Fruit fly (Drosophila melanogaster): ENCODE data around the gene CG5439.
A peak's percentile ranks its signal among the peaks of the same experiment; 100 is the strongest.

Gene CG5439

dm6 chr2L:13219281-13220092 is 42.5 kb downstream of the CG5439 start, which contains the start of the genes CG9426 and mRF1:
CG9426 (minus strand) TSS chr2L:13219923.
mRF1 (plus strand) TSS chr2L:13219979.
- no peak for TF ChIP-seq Mio (GFP tag; optimal IDR thresholded peaks at IDR 0.05)
- no peak for TF ChIP-seq pan (optimal IDR thresholded peaks at IDR 0.05)
- peak; percentile 55 for TF ChIP-seq h (GFP tag; optimal IDR thresholded peaks at IDR 0.05)
- TF ChIP-seq Abd-B (GFP tag; optimal IDR thresholded peaks at IDR 0.05) = no peak
- TF ChIP-seq br (GFP tag; optimal IDR thresholded peaks at IDR 0.05) = peak; percentile 41
- no peak for TF ChIP-seq Rel (GFP tag; optimal IDR thresholded peaks at IDR 0.05)
- TF ChIP-seq Rel (tag; optimal IDR thresholded peaks at IDR 0.05) = peak; percentile 1
- no peak for TF ChIP-seq usp (GFP tag; optimal IDR thresholded peaks at IDR 0.05)
- no peak for TF ChIP-seq sv (GFP tag; optimal IDR thresholded peaks at IDR 0.05)
- TF ChIP-seq N (GFP tag; optimal IDR thresholded peaks at IDR 0.05) = no peak
- no peak for TF ChIP-seq woc (GFP tag; optimal IDR thresholded peaks at IDR 0.05)
- TF ChIP-seq Hr83 (GFP tag; optimal IDR thresholded peaks at IDR 0.05; ENCODE audit: poor library complexity, severe bottlenecking) = peak; percentile 74
- no peak for TF ChIP-seq Dif (GFP tag; optimal IDR thresholded peaks at IDR 0.05; ENCODE audit: partially characterized antibody)
- TF ChIP-seq OdsH (GFP tag; optimal IDR thresholded peaks at IDR 0.05) = no peak
- TF ChIP-seq Vsx2 (GFP tag; optimal IDR thresholded peaks at IDR 0.05; ENCODE audit: partially characterized antibody) = no peak
- TF ChIP-seq dsf (GFP tag; optimal IDR thresholded peaks at IDR 0.05; ENCODE audit: borderline replicate concordance) = no peak
- no peak for TF ChIP-seq Dfd (GFP tag; optimal IDR thresholded peaks at IDR 0.05)
- peak; percentile 79 for TF ChIP-seq Hnf4 (GFP tag; optimal IDR thresholded peaks at IDR 0.05)
- TF ChIP-seq Myc (optimal IDR thresholded peaks at IDR 0.05) = no peak
- peak; percentile 20 for TF ChIP-seq HLH106 (tag; optimal IDR thresholded peaks at IDR 0.05)
- no peak for TF ChIP-seq foxo (GFP tag; optimal IDR thresholded peaks at IDR 0.05)
- TF ChIP-seq dl (GFP tag; optimal IDR thresholded peaks at IDR 0.05; ENCODE audit: insufficient read depth in 1 of 2, partially characterized antibody in 2 of 2) = no peak
- no peak for TF ChIP-seq ey (GFP tag; optimal IDR thresholded peaks at IDR 0.05)
- TF ChIP-seq rgr (GFP tag; optimal IDR thresholded peaks at IDR 0.05) = peak; percentile 41
- TF ChIP-seq fru (GFP tag; optimal IDR thresholded peaks at IDR 0.05) = peak; percentile 0
- no peak for TF ChIP-seq GATAd (GFP tag; optimal IDR thresholded peaks at IDR 0.05)
- TF ChIP-seq brk (GFP tag; optimal IDR thresholded peaks at IDR 0.05) = no peak
- peak; percentile 37 for TF ChIP-seq Jra (GFP tag; optimal IDR thresholded peaks at IDR 0.05)
- TF ChIP-seq jim (GFP tag; optimal IDR thresholded peaks at IDR 0.05) = no peak
- TF ChIP-seq CG9705 (GFP tag; optimal IDR thresholded peaks at IDR 0.05) = no peak
- no peak for TF ChIP-seq CG32264 (GFP tag; optimal IDR thresholded peaks at IDR 0.05)
- TF ChIP-seq dmrt93B (GFP tag; optimal IDR thresholded peaks at IDR 0.05) = no peak
- TF ChIP-seq CrebA (GFP tag; optimal IDR thresholded peaks at IDR 0.05; ENCODE audit: borderline replicate concordance) = no peak
- TF ChIP-seq psq (GFP tag; optimal IDR thresholded peaks at IDR 0.05) = peak; percentile 15
- TF ChIP-seq tai (GFP tag; optimal IDR thresholded peaks at IDR 0.05) = no peak
- no peak for TF ChIP-seq Sp1 (GFP tag; optimal IDR thresholded peaks at IDR 0.05)
- no peak for TF ChIP-seq sage (GFP tag; optimal IDR thresholded peaks at IDR 0.05)
- TF ChIP-seq Hr78 (GFP tag; optimal IDR thresholded peaks at IDR 0.05) = no peak
- TF ChIP-seq lola (GFP tag; optimal IDR thresholded peaks at IDR 0.05) = no peak

DNA sequence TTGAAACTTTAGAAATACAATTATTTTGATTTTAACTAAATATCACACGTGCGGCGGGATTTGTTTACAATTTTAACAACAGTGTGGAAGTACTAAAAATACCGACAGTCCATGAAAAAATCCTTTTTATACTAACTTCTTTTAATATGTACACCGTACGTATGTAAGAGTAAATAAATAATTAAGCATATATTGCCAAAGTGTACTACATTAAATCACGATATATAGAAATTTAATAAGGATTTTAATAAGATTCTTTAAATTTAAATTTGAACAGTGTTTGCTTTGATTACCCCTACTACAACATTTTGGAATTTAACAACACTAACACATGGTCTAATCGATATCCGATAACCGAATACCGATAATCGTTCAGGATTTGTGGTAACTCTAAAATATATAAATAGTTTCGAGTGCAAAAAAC is 45.3 kb downstream of the CG5439 start, which contains the start of the genes Ski6 and CG16812:
Gene Ski6, minus strand, starts transcription at position 205 of the 424 bp plus-strand sequence.
Gene CG16812, plus strand, starts transcription at position 363 of the 424 bp plus-strand sequence.
- peak; percentile 36 for TF ChIP-seq Hr83 (GFP tag; optimal IDR thresholded peaks at IDR 0.05; ENCODE audit: poor library complexity, severe bottlenecking)
- TF ChIP-seq foxo (GFP tag; optimal IDR thresholded peaks at IDR 0.05) = no peak
- no peak for TF ChIP-seq rgr (GFP tag; optimal IDR thresholded peaks at IDR 0.05)
- no peak for TF ChIP-seq Mio (GFP tag; optimal IDR thresholded peaks at IDR 0.05)
- peak; percentile 31 for TF ChIP-seq sv (GFP tag; optimal IDR thresholded peaks at IDR 0.05)
- TF ChIP-seq dl (GFP tag; optimal IDR thresholded peaks at IDR 0.05; ENCODE audit: insufficient read depth in 1 of 2, partially characterized antibody in 2 of 2) = no peak
- no peak for TF ChIP-seq Jra (GFP tag; optimal IDR thresholded peaks at IDR 0.05)
- no peak for TF ChIP-seq lola (GFP tag; optimal IDR thresholded peaks at IDR 0.05)
- TF ChIP-seq HLH106 (tag; optimal IDR thresholded peaks at IDR 0.05) = peak; percentile 79
- no peak for TF ChIP-seq Sp1 (GFP tag; optimal IDR thresholded peaks at IDR 0.05)
- TF ChIP-seq sage (GFP tag; optimal IDR thresholded peaks at IDR 0.05) = peak; percentile 51
- no peak for TF ChIP-seq N (GFP tag; optimal IDR thresholded peaks at IDR 0.05)
- TF ChIP-seq fru (GFP tag; optimal IDR thresholded peaks at IDR 0.05) = no peak
- TF ChIP-seq CG9705 (GFP tag; optimal IDR thresholded peaks at IDR 0.05) = peak; percentile 40
- TF ChIP-seq h (GFP tag; optimal IDR thresholded peaks at IDR 0.05) = peak; percentile 73
- TF ChIP-seq usp (GFP tag; optimal IDR thresholded peaks at IDR 0.05) = no peak
- TF ChIP-seq woc (GFP tag; optimal IDR thresholded peaks at IDR 0.05) = no peak
- no peak for TF ChIP-seq Vsx2 (GFP tag; optimal IDR thresholded peaks at IDR 0.05; ENCODE audit: partially characterized antibody)
- TF ChIP-seq ey (GFP tag; optimal IDR thresholded peaks at IDR 0.05) = peak; percentile 46
- TF ChIP-seq tai (GFP tag; optimal IDR thresholded peaks at IDR 0.05) = no peak
- TF ChIP-seq jim (GFP tag; optimal IDR thresholded peaks at IDR 0.05) = no peak
- TF ChIP-seq GATAd (GFP tag; optimal IDR thresholded peaks at IDR 0.05) = no peak
- no peak for TF ChIP-seq Dif (GFP tag; optimal IDR thresholded peaks at IDR 0.05; ENCODE audit: partially characterized antibody)
- peak; percentile 70 for TF ChIP-seq OdsH (GFP tag; optimal IDR thresholded peaks at IDR 0.05)
- TF ChIP-seq dmrt93B (GFP tag; optimal IDR thresholded peaks at IDR 0.05) = no peak
- TF ChIP-seq brk (GFP tag; optimal IDR thresholded peaks at IDR 0.05) = no peak
- no peak for TF ChIP-seq CrebA (GFP tag; optimal IDR thresholded peaks at IDR 0.05; ENCODE audit: borderline replicate concordance)
- no peak for TF ChIP-seq Rel (GFP tag; optimal IDR thresholded peaks at IDR 0.05)
- TF ChIP-seq Rel (tag; optimal IDR thresholded peaks at IDR 0.05) = no peak
- no peak for TF ChIP-seq Hr78 (GFP tag; optimal IDR thresholded peaks at IDR 0.05)
